Fruit fly (Drosophila melanogaster): ENCODE results near the gene CG15169.

CG15169 gene

DNA sequence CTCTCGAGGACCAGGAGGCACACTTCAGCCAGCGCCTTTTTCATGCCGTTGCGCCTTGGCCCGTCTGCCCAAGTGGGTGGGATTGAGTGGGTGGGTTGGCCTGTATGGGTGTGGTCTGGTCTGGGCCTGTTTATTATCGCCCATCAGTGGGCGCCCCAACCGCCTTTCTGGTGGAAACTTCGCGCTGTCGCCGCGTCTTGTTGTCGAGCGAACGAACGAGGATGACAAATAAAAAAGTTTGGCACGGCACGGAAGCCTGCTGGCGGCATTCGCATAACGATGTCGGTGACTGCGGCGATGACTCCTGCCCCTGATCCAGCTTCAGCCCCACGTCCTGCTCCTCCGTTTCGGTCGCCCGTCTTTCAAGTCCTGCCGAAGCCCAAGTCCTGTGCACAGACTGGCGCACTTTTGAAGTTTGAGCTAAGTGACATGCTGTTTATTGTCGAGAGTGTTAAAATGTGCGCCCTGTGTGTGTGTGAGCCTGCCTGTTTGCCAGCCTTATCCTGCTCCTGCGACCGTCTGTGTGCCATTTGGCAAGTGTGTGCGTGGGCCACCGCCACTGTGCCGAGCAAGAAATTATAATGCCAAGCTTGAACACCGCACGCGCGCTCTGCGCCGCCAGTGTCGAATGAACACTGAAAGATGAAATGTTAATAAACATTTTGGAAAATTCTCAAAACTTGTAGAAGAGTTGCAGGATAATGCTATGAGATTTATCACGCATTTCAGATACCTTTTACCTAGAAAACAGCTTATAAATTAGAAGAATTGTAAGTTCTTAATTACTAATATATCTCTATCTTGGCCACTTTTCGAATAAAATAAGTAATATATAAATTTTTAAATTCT, 23.4 kb downstream of the CG15169 start (continued):
- TF ChIP-seq CG17802 (tag; optimal IDR thresholded peaks at IDR 0.05) (no peak), B-H2 (GFP tag; optimal IDR thresholded peaks at IDR 0.05) (peak; percentile 66), Jarid2 (GFP tag; optimal IDR thresholded peaks at IDR 0.05) (peak; percentile 38), CG31441 (GFP tag; IDR thresholded peaks at IDR 0.05) (peak; percentile 84), CG11723 (GFP tag; optimal IDR thresholded peaks at IDR 0.05) (peak; percentile 62), twi (tag; optimal IDR thresholded peaks at IDR 0.05) (peak; percentile 39), CG5953 (GFP tag; IDR thresholded peaks at IDR 0.05) (no peak), hth (optimal IDR thresholded peaks at IDR 0.05) (no peak), CG34224 (GFP tag; IDR thresholded peaks at IDR 0.05; ENCODE audit: partially characterized antibody) (no peak), Bdp1 (GFP tag; optimal IDR thresholded peaks at IDR 0.05) (no peak), hb (GFP tag; IDR thresholded peaks at IDR 0.05; ENCODE audit: partially characterized antibody) (no peak), CG1647 (GFP tag; optimal IDR thresholded peaks at IDR 0.05) (no peak), CG8290 (GFP tag; optimal IDR thresholded peaks at IDR 0.05) (no peak), CG8290 (tag; optimal IDR thresholded peaks at IDR 0.05) (peak in 1 of 2 experiments; percentile 25), tx (GFP tag; optimal IDR thresholded peaks at IDR 0.05) (no peak), bigmax (GFP tag; optimal IDR thresholded peaks at IDR 0.05) (no peak), Fer3 (tag; optimal IDR thresholded peaks at IDR 0.05) (peak; percentile 80), pho (GFP tag; optimal IDR thresholded peaks at IDR 0.05) (peak; percentile 43), en (GFP tag; optimal IDR thresholded peaks at IDR 0.05) (no peak), CG10543 (GFP tag; optimal IDR thresholded peaks at IDR 0.05) (peak; percentile 72), CG2712 (tag; optimal IDR thresholded peaks at IDR 0.05) (peak; percentile 79), sr (GFP tag; IDR thresholded peaks at IDR 0.05) (no peak), CG2116 (GFP tag; optimal IDR thresholded peaks at IDR 0.05) (peak; percentile 24), CG13894 (tag; optimal IDR thresholded peaks at IDR 0.05) (peak; percentile 54), Med (GFP tag) (peak; percentile 65), CG17912 (GFP tag; optimal IDR thresholded peaks at IDR 0.05) (peak; percentile 15), knrl (GFP tag; IDR thresholded peaks at IDR 0.05; ENCODE audit: partially characterized antibody) (no peak), Drgx (GFP tag; IDR thresholded peaks at IDR 0.05) (peak; percentile 9; the same call in 1 of the 2 replicates), emc (GFP tag; optimal IDR thresholded peaks at IDR 0.05) (no peak), Deaf1 (tag; optimal IDR thresholded peaks at IDR 0.05) (peak; percentile 62), CG14050 (GFP tag; IDR thresholded peaks at IDR 0.05) (peak; percentile 13; the same call in 1 of the 3 replicates), CG34422 (GFP tag; IDR thresholded peaks at IDR 0.05) (peak; percentile 50; the same call in 1 of the 3 replicates), Dbx (GFP tag; IDR thresholded peaks at IDR 0.05) (peak; percentile 58), CG6854 (GFP tag; optimal IDR thresholded peaks at IDR 0.05) (peak; percentile 87), Meics (GFP tag; optimal IDR thresholded peaks at IDR 0.05) (peak; percentile 88), CG10321 (GFP tag; IDR thresholded peaks at IDR 0.05) (no peak), TFAM (GFP tag; optimal IDR thresholded peaks at IDR 0.05) (no peak), CG11398 (GFP tag; optimal IDR thresholded peaks at IDR 0.05) (no peak), dati (GFP tag; IDR thresholded peaks at IDR 0.05) (no peak), tup (GFP tag; optimal IDR thresholded peaks at IDR 0.05) (no peak), Sox102F (GFP tag; optimal IDR thresholded peaks at IDR 0.05) (peak; percentile 78), CoRest (tag; optimal IDR thresholded peaks at IDR 0.05) (peak; percentile 83), CG3995 (GFP tag; optimal IDR thresholded peaks at IDR 0.05) (no peak), B-H1 (GFP tag; IDR thresholded peaks at IDR 0.05) (no peak), Adf1 (GFP tag; IDR thresholded peaks at IDR 0.05) (no peak), CG1529 (GFP tag; optimal IDR thresholded peaks at IDR 0.05) (peak; percentile 54), CG10462 (GFP tag; optimal IDR thresholded peaks at IDR 0.05) (no peak), amos (GFP tag; IDR thresholded peaks at IDR 0.05; ENCODE audit: partially characterized antibody) (no peak), Spps (tag; optimal IDR thresholded peaks at IDR 0.05) (no peak), CG4617 (GFP tag; optimal IDR thresholded peaks at IDR 0.05; ENCODE audit: borderline replicate concordance) (no peak)

Data from whole organism, embryonic.